Fruit fly (Drosophila melanogaster) whole organism, pupa: ENCODE data around the gene CG43085.

Experiments
- CG10348 ChIP-seq: fragments of 200-800 bp; sonication (Bioruptor generic); IDR thresholded peaks from 2 replicates; pipeline ENCODE4 v1.3.6; 2022; ENCODE audit warnings: missing biosample characterization, missing genetic modification characterization
- CG12605 ChIP-seq: fragments of 200-800 bp; sonication (Bioruptor generic); IDR thresholded peaks from 2 replicates; pipeline ENCODE4 v1.3.6; 2022; ENCODE audit warnings: missing biosample characterization, missing genetic modification characterization
- CG13204 ChIP-seq: fragments of 200-800 bp; sonication (Bioruptor generic); optimal IDR thresholded peaks from 2 replicates; lab custom pipeline; 2018; ENCODE audit warnings: missing biosample characterization, mild to moderate bottlenecking, missing genetic modification characterization, moderate library complexity
- CG14655 ChIP-seq: fragments of 200-800 bp; sonication (Bioruptor generic); optimal IDR thresholded peaks from 3 replicates; lab custom pipeline; 2017; ENCODE audit warnings: mild to moderate bottlenecking, missing biosample characterization, missing genetic modification reagents, missing genetic modification characterization
- CG15710 ChIP-seq: fragments of 200-800 bp; sonication (Bioruptor generic); optimal IDR thresholded peaks from 2 replicates; lab custom pipeline; 2018; ENCODE audit warnings: missing biosample characterization, mild to moderate bottlenecking, missing genetic modification characterization, moderate library complexity
- CG17806 ChIP-seq: fragments of 200-800 bp; sonication (Bioruptor generic); optimal IDR thresholded peaks from 2 replicates; lab custom pipeline; 2018; ENCODE audit warnings: missing biosample characterization, mild to moderate bottlenecking, missing genetic modification characterization, moderate library complexity
- CG32121 ChIP-seq: fragments of 200-800 bp; sonication (Bioruptor generic); IDR thresholded peaks from 2 replicates; pipeline ENCODE4 v1.3.6; 2022; ENCODE audit warnings: missing biosample characterization, missing genetic modification characterization
- CG34367 ChIP-seq: fragments of 200-800 bp; sonication (Bioruptor generic); optimal IDR thresholded peaks from 2 replicates; lab custom pipeline; 2018; ENCODE audit warnings: missing biosample characterization, mild to moderate bottlenecking, missing genetic modification characterization
- CG4496 ChIP-seq: fragments of 200-800 bp; sonication (Bioruptor generic); IDR thresholded peaks from 3 replicates; pipeline ENCODE4 v1.3.6; 2022; ENCODE audit warnings: missing biosample characterization, missing genetic modification characterization
- CG8159 ChIP-seq: fragments of 200-800 bp; sonication (Bioruptor generic); optimal IDR thresholded peaks from 3 replicates; lab custom pipeline; 2018; ENCODE audit warnings: missing biosample characterization, mild to moderate bottlenecking, missing genetic modification characterization, moderate library complexity
- CG8301 ChIP-seq: fragments of 200-800 bp; sonication (Bioruptor generic); optimal IDR thresholded peaks from 2 replicates; lab custom pipeline; 2018; ENCODE audit warnings: missing biosample characterization, mild to moderate bottlenecking, missing genetic modification characterization
- CG9948 ChIP-seq: fragments of 200-800 bp; sonication (Bioruptor generic); optimal IDR thresholded peaks from 2 replicates; lab custom pipeline; 2018; ENCODE audit warnings: missing biosample characterization, mild to moderate bottlenecking, missing genetic modification characterization, moderate library complexity
- D1 ChIP-seq: fragments of 200-800 bp; sonication (Bioruptor generic); optimal IDR thresholded peaks from 2 replicates; lab custom pipeline; 2018; ENCODE audit warnings: missing biosample characterization, mild to moderate bottlenecking, missing genetic modification characterization, moderate library complexity
- EcR ChIP-seq: fragments of 200-800 bp; sonication (Bioruptor generic); optimal IDR thresholded peaks from 3 replicates; lab custom pipeline; 2019; ENCODE audit warnings: missing biosample characterization, missing genetic modification characterization, mild to moderate bottlenecking, moderate library complexity, missing genetic modification reagents
- Ets98B ChIP-seq: fragments of 200-800 bp; sonication (Bioruptor generic); IDR thresholded peaks from 2 replicates; pipeline ENCODE4 v1.3.6; 2022; ENCODE audit warnings: missing biosample characterization, missing genetic modification characterization
- Pif1A ChIP-seq: fragments of 200-800 bp; sonication (Bioruptor generic); optimal IDR thresholded peaks from 3 replicates; lab custom pipeline; 2016; ENCODE audit warnings: missing biosample characterization, missing genetic modification characterization
- Pif1B ChIP-seq: fragments of 200-800 bp; sonication (Bioruptor generic); optimal IDR thresholded peaks from 3 replicates; lab custom pipeline; 2016; ENCODE audit warnings: missing biosample characterization, missing genetic modification characterization
- Snoo ChIP-seq: fragments of 200-800 bp; sonication (Bioruptor generic); optimal IDR thresholded peaks from 3 replicates; lab custom pipeline; 2017; ENCODE audit warnings: missing biosample characterization, mild to moderate bottlenecking, missing genetic modification characterization, inconsistent platforms
- fd96Ca ChIP-seq: fragments of 200-800 bp; sonication (Bioruptor generic); IDR thresholded peaks from 3 replicates; pipeline ENCODE4 v1.3.6; 2022; ENCODE audit warnings: missing biosample characterization, missing genetic modification characterization
- gl ChIP-seq: fragments of 200-800 bp; sonication (Bioruptor generic); optimal IDR thresholded peaks from 2 replicates; lab custom pipeline; 2018; ENCODE audit warnings: missing biosample characterization, mild to moderate bottlenecking, missing genetic modification characterization
- rn ChIP-seq: fragments of 200-800 bp; sonication (Bioruptor generic); IDR thresholded peaks from 2 replicates; pipeline ENCODE4 v1.3.6; 2022; ENCODE audit warnings: missing biosample characterization, missing genetic modification characterization

Gene CG43085

DNA sequence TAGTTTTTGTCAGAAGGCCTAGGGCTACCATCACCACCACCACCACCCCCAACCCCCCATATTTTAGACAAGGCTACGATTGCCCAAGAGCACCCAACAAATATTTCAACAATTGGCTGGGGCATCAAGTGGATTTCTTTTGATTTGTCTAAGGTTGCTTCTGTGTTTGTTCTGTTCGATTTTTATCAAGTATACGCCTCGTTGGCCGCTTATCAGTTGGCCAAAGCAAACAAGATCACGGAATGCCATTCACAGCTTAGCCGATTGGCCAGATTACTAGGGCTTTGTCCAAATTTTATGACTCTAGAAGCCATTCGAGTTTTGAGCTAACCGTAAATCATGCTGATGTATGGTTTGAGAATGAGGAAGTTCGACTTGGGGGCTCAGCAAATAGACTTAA is 30.7 kb downstream of the CG43085 start:
- no peak for TF ChIP-seq Pif1A (GFP tag; lab: Kevin White, UChicago)
- TF ChIP-seq CG12605 (GFP tag; lab: Robert Waterston, UW): no peak

dm6 chr3L:17615286-17615685 is 31.3 kb downstream of the CG43085 start:
- TF ChIP-seq CG8301 (tag; lab: Kevin White, UChicago): no peak

dm6 chr3L:17613972-17614384 is 32.6 kb downstream of the CG43085 start:
- TF ChIP-seq CG10348 (GFP tag; lab: Robert Waterston, UW) (no peak), CG8159 (tag; lab: Kevin White, UChicago) (no peak), fd96Ca (GFP tag; lab: Robert Waterston, UW) (0 out of 3 replicates have a peak, but pooled peaks have one; percentile 36), EcR (GFP tag; lab: Kevin White, UChicago) (peak; percentile 32)

DNA sequence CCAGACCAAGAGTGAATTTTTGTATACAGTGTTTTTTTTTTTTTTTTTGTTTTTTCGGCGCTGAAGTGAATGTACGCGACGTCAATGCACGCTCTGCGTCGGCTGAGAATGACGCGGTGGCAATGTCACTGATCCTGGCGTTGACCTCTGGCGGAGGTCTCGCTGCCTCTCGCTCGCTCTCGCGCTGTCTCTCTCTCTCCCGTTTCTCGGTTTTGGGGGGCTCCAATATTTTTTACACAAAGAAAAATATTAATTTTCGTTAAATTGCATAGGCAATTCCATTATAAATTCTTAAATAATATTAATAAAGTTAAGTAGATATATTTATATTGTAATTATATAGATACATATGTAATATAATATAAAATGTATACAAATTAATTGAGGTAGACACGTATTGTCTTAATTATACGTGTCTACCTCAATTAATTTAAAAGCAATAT is 33.2 kb downstream of the CG43085 start:
- TF ChIP-seq fd96Ca (GFP tag; lab: Robert Waterston, UW) (no peak), CG15710 (tag; lab: Kevin White, UChicago) (no peak), gl (tag; lab: Kevin White, UChicago) (no peak), EcR (GFP tag; lab: Kevin White, UChicago) (peak; percentile 26), CG12605 (GFP tag; lab: Robert Waterston, UW) (no peak), Snoo (peak; percentile 18)
- TF ChIP-seq, all 21 proteins: peak for 2

DNA sequence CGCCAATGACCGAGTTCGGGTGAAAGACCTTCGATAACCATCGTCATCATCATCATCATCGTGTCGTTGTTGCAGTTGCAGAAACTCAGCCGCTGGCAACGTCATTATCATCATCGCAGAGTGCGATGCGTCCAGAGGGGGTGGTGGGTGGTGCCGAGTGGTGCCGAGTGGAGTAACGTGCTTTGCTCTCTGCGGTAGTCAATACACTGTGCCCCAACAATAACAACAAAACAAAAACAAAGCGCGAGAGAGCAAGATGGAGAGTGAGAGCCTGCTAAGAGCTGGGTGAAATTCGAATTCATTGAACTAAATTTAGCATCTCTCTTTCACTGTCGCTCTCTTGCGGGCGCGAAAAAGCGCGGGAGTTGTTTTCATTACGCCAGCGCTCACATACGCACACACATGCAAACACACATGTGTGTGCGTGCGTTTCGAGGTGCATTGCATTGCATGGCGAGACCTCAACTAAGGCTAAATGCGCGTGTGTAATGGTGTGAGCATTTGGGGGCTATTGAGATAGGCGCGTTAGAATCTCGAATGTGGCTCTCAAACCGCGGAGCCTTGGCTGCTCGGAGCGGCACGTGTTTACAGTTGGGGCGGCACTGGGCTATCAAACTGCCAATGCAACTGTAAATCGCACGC is 34.6 kb downstream of the CG43085 start:
- TF ChIP-seq CG34367 (tag; lab: Kevin White, UChicago) (no peak), EcR (GFP tag; lab: Kevin White, UChicago) (peak; percentile 100), CG4496 (peak; percentile 56; the same call in 2 of the 3 replicates), Ets98B (GFP tag; lab: Robert Waterston, UW) (peak; percentile 64), CG13204 (peak; percentile 76), gl (tag; lab: Kevin White, UChicago) (peak; percentile 37), Pif1A (GFP tag; lab: Kevin White, UChicago) (no peak), CG12605 (GFP tag; lab: Robert Waterston, UW) (peak; percentile 65), fd96Ca (GFP tag; lab: Robert Waterston, UW) (peak; percentile 60), CG8159 (tag; lab: Kevin White, UChicago) (peak; percentile 1), D1 (peak; percentile 41), CG14655 (no peak)

- TF ChIP-seq CG4496 (peak; percentile 84), CG12605 (GFP tag; lab: Robert Waterston, UW) (peak; percentile 71), CG34367 (tag; lab: Kevin White, UChicago) (peak; percentile 60), CG17806 (tag; lab: Kevin White, UChicago) (peak; percentile 73), CG32121 (GFP tag; lab: Robert Waterston, UW) (peak; percentile 71), CG9948 (peak; percentile 89), EcR (GFP tag; lab: Kevin White, UChicago) (no peak), CG13204 (no peak), fd96Ca (GFP tag; lab: Robert Waterston, UW) (peak; percentile 87), rn (GFP tag; lab: Robert Waterston, UW) (peak; percentile 85), Ets98B (GFP tag; lab: Robert Waterston, UW) (peak; percentile 53; the same call in 1 of the 2 replicates), CG8159 (tag; lab: Kevin White, UChicago) (peak; percentile 83), Pif1A (GFP tag; lab: Kevin White, UChicago) (peak; percentile 87), CG14655 (peak; percentile 99), gl (tag; lab: Kevin White, UChicago) (no peak), Pif1B (GFP tag; lab: Kevin White, UChicago) (peak; percentile 85), Snoo (peak; percentile 96), CG10348 (GFP tag; lab: Robert Waterston, UW) (peak; percentile 57; the same call in 1 of the 2 replicates), D1 (peak; percentile 57), CG15710 (tag; lab: Kevin White, UChicago) (peak; percentile 72), CG8301 (tag; lab: Kevin White, UChicago) (peak; percentile 95)
These were observed 35.4 kb downstream of the CG43085 start for dm6 chr3L:17610896-17611711.

DNA sequence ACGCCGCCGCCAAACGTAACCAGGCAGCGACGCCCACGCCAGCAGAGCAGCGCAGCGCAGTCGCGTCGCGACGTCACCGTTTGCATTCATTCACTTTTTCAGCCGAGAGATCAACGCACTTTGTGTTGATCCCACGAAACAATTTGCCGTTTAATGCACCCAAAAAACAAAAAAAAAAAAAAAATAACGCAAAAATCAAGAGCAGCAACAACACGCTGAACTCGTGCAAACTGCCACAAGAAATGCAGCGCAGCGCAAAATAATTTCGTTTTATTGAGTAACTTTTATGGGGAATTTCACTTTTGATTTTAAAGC is 37.5 kb downstream of the CG43085 start:
- TF ChIP-seq EcR (GFP tag; lab: Kevin White, UChicago): no peak
- TF ChIP-seq fd96Ca (GFP tag; lab: Robert Waterston, UW): no peak
- TF ChIP-seq CG32121 (GFP tag; lab: Robert Waterston, UW): no peak
- no peak for TF ChIP-seq CG17806 (tag; lab: Kevin White, UChicago)
- no peak for TF ChIP-seq gl (tag; lab: Kevin White, UChicago)
- no peak for TF ChIP-seq CG14655
